Worm (Caenorhabditis elegans) whole organism, young adult: Measurements from ENCODE around the gene C16H3.3.

Experiments
- F23B12.7 ChIP-seq: sonication (generic microtip); optimal IDR thresholded peaks from 2 replicates; lab custom pipeline; 2017; ENCODE audit warnings: missing genetic modification characterization, mild to moderate bottlenecking, missing compliant biosample characterization, antibody characterized with exemption, moderate library complexity; ENCODE audit not compliant: insufficient read depth
- ama-1 ChIP-seq, 3 experiments: fragments of 150-350 bp in 1 of 3; sonication (generic microtip) in 2 of 3; optimal IDR thresholded peaks; 2 replicates each; lab custom pipeline; 2014 to 2018; ENCODE audit warnings: missing biosample characterization in 2 of 3, missing genetic modification characterization in 2 of 3, missing genetic modification reagents in 2 of 3
- dpl-1 ChIP-seq: fragments of 150-350 bp; optimal IDR thresholded peaks from 2 replicates; lab custom pipeline; 2014; ENCODE audit warnings: missing biosample characterization, missing genetic modification reagents, missing genetic modification characterization

DNA sequence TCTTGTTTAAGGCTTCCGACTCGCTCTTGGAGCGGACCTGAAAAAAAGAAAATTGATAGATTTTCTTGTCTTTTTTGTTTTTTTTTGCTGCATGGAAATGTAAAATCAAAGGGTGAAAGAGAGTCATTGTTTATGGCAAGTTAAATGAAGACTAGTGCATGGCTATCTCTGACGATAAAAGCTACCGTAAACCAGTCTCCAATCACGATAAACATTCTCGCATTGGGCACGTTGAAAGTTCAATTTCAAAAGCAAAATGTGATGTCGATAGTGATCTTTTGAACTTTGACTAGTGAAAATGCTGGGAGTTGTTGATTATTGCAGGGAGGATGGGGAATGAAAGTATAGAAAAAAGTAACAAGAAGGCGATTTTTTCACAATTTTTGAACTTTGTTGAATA lies 16.8 kb upstream of the C16H3.3 start:
- no peak for TF ChIP-seq ama-1 (optimal IDR thresholded peaks at IDR 0.05; lab: Kevin White, UChicago)
- no peak for TF ChIP-seq ama-1 (GFP tag; optimal IDR thresholded peaks at IDR 0.05; lab: Kevin White, UChicago)
- TF ChIP-seq dpl-1 (GFP tag; lab: Kevin White, UChicago), result no peak
- no peak for TF ChIP-seq F23B12.7
